Fruit fly (Drosophila melanogaster): ENCODE data around the gene Cep135.

dm6 chr3L:15094589-15095288 lies 21.8 kb upstream of the Cep135 start, which contains the start of the genes sstn, Plp and GlyRS:
- TF ChIP-seq Sin3A (optimal IDR thresholded peaks at IDR 0.05) = no peak
- TF ChIP-seq insv (optimal IDR thresholded peaks at IDR 0.05) = no peak
- no peak for TF ChIP-seq ttk (optimal IDR thresholded peaks at IDR 0.05)
- no peak for TF ChIP-seq Myc (optimal IDR thresholded peaks at IDR 0.05)
- TF ChIP-seq psq (optimal IDR thresholded peaks at IDR 0.05) = no peak
- no peak for TF ChIP-seq h (optimal IDR thresholded peaks at IDR 0.05)
